Worm (Caenorhabditis elegans) whole organism, L1 larva: Measurements from ENCODE around the gene arg-1.

ENCODE experiments used
- dsc-1 ChIP-seq: sonication (generic microtip); optimal IDR thresholded peaks from 2 replicates; lab custom pipeline; 2016; ENCODE audit warnings: mild to moderate bottlenecking, missing genetic modification characterization, missing compliant biosample characterization
- efl-1 ChIP-seq, 4 experiments: fragments of 150-350 bp; optimal IDR thresholded peaks in 3 of 4; peaks in 1 of 4; 1 replicate in 1 of 4; 2 replicates in 3 of 4; lab custom pipeline; 2014; ENCODE audit warnings: missing biosample characterization in 2 of 4, missing genetic modification characterization in 2 of 4, missing genetic modification reagents in 2 of 4
- fkh-10 ChIP-seq: sonication (generic microtip); optimal IDR thresholded peaks from 2 replicates; lab custom pipeline; 2017; ENCODE audit warnings: missing biosample characterization, missing genetic modification reagents, missing genetic modification characterization
- nhr-28 ChIP-seq: fragments of 150-350 bp; optimal IDR thresholded peaks from 2 replicates; lab custom pipeline; 2014; ENCODE audit warnings: missing biosample characterization, missing genetic modification characterization
- nhr-77 ChIP-seq: fragments of 150-350 bp; optimal IDR thresholded peaks from 2 replicates; lab custom pipeline; 2014; ENCODE audit warnings: missing biosample characterization, missing genetic modification characterization
- swsn-7 ChIP-seq: sonication (generic microtip); optimal IDR thresholded peaks from 2 replicates; lab custom pipeline; 2016; ENCODE audit warnings: missing genetic modification characterization, missing compliant biosample characterization

DNA sequence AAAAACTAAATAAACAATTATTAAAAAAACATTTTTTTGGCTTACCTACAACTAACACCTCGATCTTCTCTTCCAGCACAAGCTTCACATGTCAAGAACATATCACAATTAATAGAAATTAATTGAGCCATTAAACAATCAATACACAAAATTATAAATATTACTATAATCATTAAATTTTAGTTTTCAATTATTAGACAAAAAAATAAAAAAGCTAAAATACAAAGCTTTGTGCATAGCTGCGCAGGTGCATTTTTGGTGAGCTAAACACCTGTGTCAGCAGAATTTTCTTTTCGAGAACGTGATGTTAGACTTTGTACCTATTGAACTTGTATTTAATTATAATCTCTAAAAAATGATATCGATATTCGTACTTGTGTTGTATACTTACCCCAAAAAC, 43.2 kb downstream of the arg-1 start, which contains the start of gene C14E2.6:
- no peak for TF ChIP-seq swsn-7
- TF ChIP-seq nhr-28 (tag; lab: Kevin White, UChicago) = no peak
- TF ChIP-seq fkh-10 (GFP tag; lab: Kevin White, UChicago) = no peak
- TF ChIP-seq efl-1 (optimal IDR thresholded peaks at IDR 0.05; lab: Kevin White, UChicago) = no peak
- TF ChIP-seq efl-1 (GFP tag; optimal IDR thresholded peaks at IDR 0.05 in 1 of 2; lab: Kevin White, UChicago) = no peak
- no peak for TF ChIP-seq nhr-77
- TF ChIP-seq dsc-1 (tag; lab: Kevin White, UChicago) = no peak
